Worm (Caenorhabditis elegans) whole organism, L1 larva: ENCODE results near the gene str-57.

Experiments used
- ceh-82 ChIP-seq, 3 experiments: fragments of 150-350 bp in 1 of 3; sonication (generic microtip) in 2 of 3; optimal IDR thresholded peaks; 2 replicates each; lab custom pipeline; 2014 to 2017; ENCODE audit warnings: missing biosample characterization in 3 of 3, missing genetic modification characterization in 3 of 3
- ces-1 ChIP-seq: fragments of 150-350 bp; optimal IDR thresholded peaks from 2 replicates; lab custom pipeline; 2014; ENCODE audit warnings: missing biosample characterization, missing genetic modification reagents, missing genetic modification characterization
- efl-1 ChIP-seq, 4 experiments: fragments of 150-350 bp; optimal IDR thresholded peaks in 3 of 4; peaks in 1 of 4; 1 replicate in 1 of 4; 2 replicates in 3 of 4; lab custom pipeline; 2014; ENCODE audit warnings: missing biosample characterization in 2 of 4, missing genetic modification characterization in 2 of 4, missing genetic modification reagents in 2 of 4
- nhr-28 ChIP-seq: fragments of 150-350 bp; optimal IDR thresholded peaks from 2 replicates; lab custom pipeline; 2014; ENCODE audit warnings: missing biosample characterization, missing genetic modification characterization
- tbx-2 ChIP-seq: sonication (generic microtip); optimal IDR thresholded peaks from 2 replicates; lab custom pipeline; 2016; ENCODE audit warnings: missing genetic modification characterization, missing compliant biosample characterization
- ztf-11 ChIP-seq, 2 experiments: sonication (generic microtip); optimal IDR thresholded peaks; 2 replicates each; lab custom pipeline; 2016 to 2017; ENCODE audit warnings: missing genetic modification characterization in 2 of 2, missing biosample characterization in 1 of 2, missing compliant biosample characterization in 1 of 2

DNA sequence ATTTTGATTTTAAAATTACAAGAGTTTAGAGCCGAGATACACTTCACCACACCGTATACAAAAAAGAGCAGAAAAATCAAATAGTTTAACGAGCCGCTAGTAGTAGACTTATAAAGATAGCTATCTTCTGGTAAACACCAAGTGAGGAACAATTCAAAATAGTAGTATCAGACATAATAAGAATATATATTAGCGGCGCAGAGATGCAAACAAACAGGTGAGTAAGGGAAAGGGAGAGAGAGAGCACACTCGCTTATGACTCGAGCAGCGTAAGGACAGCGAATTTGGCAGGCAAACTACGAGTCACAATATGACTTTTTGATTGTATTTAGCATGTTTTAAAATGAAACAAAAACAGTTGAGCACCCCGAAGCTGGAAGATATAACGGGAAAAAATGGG, 20.8 kb downstream of the str-57 start:
- TF ChIP-seq ztf-11 (tag; optimal IDR thresholded peaks at IDR 0.05; lab: Kevin White, UChicago) (no peak), ceh-82 (tag; optimal IDR thresholded peaks at IDR 0.05; lab: Kevin White, UChicago) (no peak), nhr-28 (tag; lab: Kevin White, UChicago) (no peak), ces-1 (GFP tag; lab: Kevin White, UChicago) (no peak), efl-1 (optimal IDR thresholded peaks at IDR 0.05; lab: Kevin White, UChicago) (no peak), efl-1 (GFP tag; optimal IDR thresholded peaks at IDR 0.05 in 1 of 2; lab: Kevin White, UChicago) (no peak), tbx-2 (tag; lab: Kevin White, UChicago) (no peak)
